Worm (Caenorhabditis elegans): ENCODE data around the gene T24H10.1.

Gene T24H10.1

DNA sequence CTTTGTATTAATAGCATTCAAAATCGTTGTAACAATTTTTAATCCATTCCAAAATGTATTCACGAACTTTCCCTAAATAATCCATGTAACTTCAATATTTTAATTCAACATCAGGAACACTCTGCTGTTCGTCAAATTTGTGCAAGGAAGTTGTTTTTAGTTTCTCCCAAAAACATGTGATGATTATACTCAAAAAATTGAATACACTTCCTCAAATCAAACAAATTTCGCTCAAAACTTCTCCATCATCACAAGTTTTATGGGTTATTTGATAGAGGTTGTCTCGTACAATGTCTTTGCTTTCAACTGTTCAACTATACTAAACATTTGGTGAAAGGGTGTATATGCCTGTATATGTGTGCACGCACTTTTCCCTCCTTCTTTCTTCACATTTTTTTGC lies 25.8 kb downstream of the T24H10.1 start:
- no peak for TF ChIP-seq ces-1 (GFP tag; optimal IDR thresholded peaks at IDR 0.05)
- TF ChIP-seq unc-62 (GFP tag; optimal IDR thresholded peaks at IDR 0.05), result no peak
- no peak for TF ChIP-seq mab-9 (GFP tag; IDR thresholded peaks at IDR 0.05)
- no peak for TF ChIP-seq lir-3 (tag; optimal IDR thresholded peaks at IDR 0.05; ENCODE audit: poor library complexity)
- TF ChIP-seq hlh-4 (tag; optimal IDR thresholded peaks at IDR 0.05), result no peak
- TF ChIP-seq tlp-1 (tag; optimal IDR thresholded peaks at IDR 0.05), result no peak
- no peak for TF ChIP-seq skn-1 (tag; optimal IDR thresholded peaks at IDR 0.05)
- TF ChIP-seq isw-1 (GFP tag; IDR thresholded peaks at IDR 0.05), result no peak
- no peak for TF ChIP-seq ceh-8 (GFP tag; optimal IDR thresholded peaks at IDR 0.05)
- TF ChIP-seq fkh-4 (tag; optimal IDR thresholded peaks at IDR 0.05; ENCODE audit: borderline replicate concordance), result no peak
- TF ChIP-seq nhr-20 (tag; optimal IDR thresholded peaks at IDR 0.05), result no peak
- no peak for TF ChIP-seq jun-1 (tag; optimal IDR thresholded peaks at IDR 0.05)
- TF ChIP-seq nhr-28 (tag; optimal IDR thresholded peaks at IDR 0.05), result no peak
- TF ChIP-seq lin-39 (tag; optimal IDR thresholded peaks at IDR 0.05), result no peak
- no peak for TF ChIP-seq egl-13 (tag; optimal IDR thresholded peaks at IDR 0.05)

DNA sequence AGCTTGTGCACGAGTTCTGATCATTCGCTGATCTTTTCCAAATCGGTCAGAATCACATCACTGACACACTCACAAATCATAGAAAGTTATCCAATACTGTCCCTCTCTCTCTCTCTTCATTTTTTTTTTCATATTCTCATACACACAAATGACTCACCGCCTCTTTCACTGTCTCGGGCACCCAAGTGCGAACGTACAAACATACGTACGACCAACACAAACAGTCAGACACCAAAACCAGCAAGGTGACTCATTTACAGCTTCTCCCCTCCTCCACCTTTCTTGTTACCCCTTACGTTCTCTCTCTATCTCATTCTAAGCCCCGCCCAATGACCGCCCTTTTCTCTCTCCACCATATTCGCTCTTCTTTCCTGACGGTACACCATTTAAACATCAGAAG lies 27.8 kb downstream of the T24H10.1 start:
- TF ChIP-seq ceh-63 (GFP tag; optimal IDR thresholded peaks at IDR 0.05), result no peak
- no peak for TF ChIP-seq irx-1 (tag; optimal IDR thresholded peaks at IDR 0.05)
- TF ChIP-seq ceh-8 (GFP tag; optimal IDR thresholded peaks at IDR 0.05), result no peak
- TF ChIP-seq lsy-2 (tag; optimal IDR thresholded peaks at IDR 0.05), result no peak
- TF ChIP-seq unc-30 (tag; optimal IDR thresholded peaks at IDR 0.05), result no peak
- TF ChIP-seq ceh-90 (tag; optimal IDR thresholded peaks at IDR 0.05), result no peak
- no peak for TF ChIP-seq grh-1 (GFP tag; IDR thresholded peaks at IDR 0.05)
- TF ChIP-seq zip-4 (GFP tag; optimal IDR thresholded peaks at IDR 0.05), result no peak
- TF ChIP-seq nhr-85 (tag), result no peak
- TF ChIP-seq ces-1 (GFP tag; optimal IDR thresholded peaks at IDR 0.05), result no peak
- TF ChIP-seq lin-35 (GFP tag; optimal IDR thresholded peaks at IDR 0.05), result no peak
- TF ChIP-seq unc-86 (tag; optimal IDR thresholded peaks at IDR 0.05), result no peak
- no peak for TF ChIP-seq nhr-19 (GFP tag; conservative IDR thresholded peaks at IDR 0.05)

DNA sequence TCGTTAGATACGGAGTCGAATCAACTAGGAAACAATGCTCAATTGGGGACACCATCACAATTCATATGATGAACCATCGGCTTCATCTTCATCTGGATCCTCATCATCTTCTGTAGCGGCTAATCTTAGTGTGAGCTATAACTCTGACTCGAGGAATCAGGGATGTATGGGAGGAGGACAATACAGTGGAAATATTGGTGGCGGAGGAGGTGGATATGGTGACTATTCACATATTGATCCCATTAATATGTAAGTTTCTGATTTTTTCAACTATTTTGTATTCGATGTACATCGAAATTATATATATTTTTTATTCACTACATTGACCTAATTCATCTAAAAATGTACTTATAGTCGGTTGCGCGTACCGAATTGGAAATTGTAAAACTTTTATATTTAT lies 28.2 kb downstream of the T24H10.1 start:
- TF ChIP-seq efl-1 (optimal IDR thresholded peaks at IDR 0.05) (no peak), efl-1 (GFP tag; optimal IDR thresholded peaks at IDR 0.05 in 1 of 2) (peak in 1 of 2 experiments; percentile 20), mab-9 (GFP tag; IDR thresholded peaks at IDR 0.05) (no peak), egl-27 (tag; optimal IDR thresholded peaks at IDR 0.05) (no peak), skn-1 (tag; optimal IDR thresholded peaks at IDR 0.05) (no peak), nhr-12 (tag; optimal IDR thresholded peaks at IDR 0.05) (no peak)

DNA sequence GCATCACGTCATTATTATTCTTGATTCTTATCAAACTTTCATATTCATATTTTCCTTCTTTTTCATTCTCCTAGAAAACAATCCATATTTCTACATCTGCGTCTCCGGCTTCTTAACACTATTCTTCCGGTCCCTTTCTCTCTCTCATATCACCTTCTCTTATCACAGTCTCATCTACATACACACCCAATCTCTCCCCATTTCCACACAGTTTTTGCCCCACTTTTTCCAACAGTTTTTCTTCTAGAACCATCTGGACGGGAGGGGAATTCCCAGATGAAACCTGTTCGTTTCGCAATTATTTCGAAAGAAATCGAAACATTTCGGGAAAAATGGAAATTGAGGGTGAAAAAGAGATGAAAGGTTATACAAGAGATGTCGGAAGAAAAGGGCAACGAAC lies 29.0 kb downstream of the T24H10.1 start:
- TF ChIP-seq elt-2 (tag; optimal IDR thresholded peaks at IDR 0.05) (peak; percentile 79), skn-1 (tag; optimal IDR thresholded peaks at IDR 0.05) (peak; percentile 80), nhr-20 (tag; optimal IDR thresholded peaks at IDR 0.05) (peak; percentile 39), lin-35 (GFP tag; optimal IDR thresholded peaks at IDR 0.05) (peak in 1 of 2 experiments; percentile 57), efl-1 (optimal IDR thresholded peaks at IDR 0.05) (peak in 1 of 2 experiments; percentile 25), efl-1 (GFP tag; optimal IDR thresholded peaks at IDR 0.05 in 1 of 2) (peak in 1 of 2 experiments; percentile 0), unc-30 (tag; optimal IDR thresholded peaks at IDR 0.05) (no peak), nhr-90 (tag; optimal IDR thresholded peaks at IDR 0.05; ENCODE audit: poor library complexity) (peak; percentile 7), grh-1 (GFP tag; IDR thresholded peaks at IDR 0.05) (peak; percentile 50), snu-23 (GFP tag; optimal IDR thresholded peaks at IDR 0.05) (peak; percentile 19), fkh-4 (tag; optimal IDR thresholded peaks at IDR 0.05; ENCODE audit: borderline replicate concordance) (no peak), Y116A8C.19 (tag; optimal IDR thresholded peaks at IDR 0.05; ENCODE audit: borderline replicate concordance) (no peak), elt-3 (tag; optimal IDR thresholded peaks at IDR 0.05) (peak in 4 of 6 experiments; percentile 15 to 93 (median 91)), mdl-1 (tag; optimal IDR thresholded peaks at IDR 0.05) (peak in 1 of 2 experiments; percentile 2), C16A3.4 (tag; optimal IDR thresholded peaks at IDR 0.05) (peak; percentile 5), nhr-85 (tag) (peak; percentile 75), nhr-71 (tag; optimal IDR thresholded peaks at IDR 0.05) (peak; percentile 32), ceh-82 (tag; optimal IDR thresholded peaks at IDR 0.05) (peak in 1 of 3 experiments; percentile 22), tlp-1 (tag; optimal IDR thresholded peaks at IDR 0.05) (no peak), lin-14 (GFP tag; optimal IDR thresholded peaks at IDR 0.05) (peak; percentile 48), nhr-77 (tag; optimal IDR thresholded peaks at IDR 0.05) (peak; percentile 27), ceh-8 (GFP tag; optimal IDR thresholded peaks at IDR 0.05) (no peak), mep-1 (tag; optimal IDR thresholded peaks at IDR 0.05) (peak; percentile 68), blmp-1 (tag; optimal IDR thresholded peaks at IDR 0.05) (peak; percentile 98), ceh-88 (GFP tag; IDR thresholded peaks at IDR 0.05) (no peak), lsy-2 (tag; optimal IDR thresholded peaks at IDR 0.05) (peak in 1 of 2 experiments; percentile 36)

All from whole organism, L1 larva.